Fruit fly (Drosophila melanogaster) whole organism, pupa: Measurements from ENCODE around the gene Skadu.

ENCODE experiments used
- CG10348 ChIP-seq: fragments of 200-800 bp; sonication (Bioruptor generic); IDR thresholded peaks from 2 replicates; pipeline ENCODE4 v1.3.6; 2022; ENCODE audit warnings: missing biosample characterization, missing genetic modification characterization
- CG12605 ChIP-seq: fragments of 200-800 bp; sonication (Bioruptor generic); IDR thresholded peaks from 2 replicates; pipeline ENCODE4 v1.3.6; 2022; ENCODE audit warnings: missing biosample characterization, missing genetic modification characterization
- CG13204 ChIP-seq: fragments of 200-800 bp; sonication (Bioruptor generic); optimal IDR thresholded peaks from 2 replicates; lab custom pipeline; 2018; ENCODE audit warnings: missing biosample characterization, mild to moderate bottlenecking, missing genetic modification characterization, moderate library complexity
- CG14655 ChIP-seq: fragments of 200-800 bp; sonication (Bioruptor generic); optimal IDR thresholded peaks from 3 replicates; lab custom pipeline; 2017; ENCODE audit warnings: mild to moderate bottlenecking, missing biosample characterization, missing genetic modification reagents, missing genetic modification characterization
- CG17806 ChIP-seq: fragments of 200-800 bp; sonication (Bioruptor generic); optimal IDR thresholded peaks from 2 replicates; lab custom pipeline; 2018; ENCODE audit warnings: missing biosample characterization, mild to moderate bottlenecking, missing genetic modification characterization, moderate library complexity
- CG32121 ChIP-seq: fragments of 200-800 bp; sonication (Bioruptor generic); IDR thresholded peaks from 2 replicates; pipeline ENCODE4 v1.3.6; 2022; ENCODE audit warnings: missing biosample characterization, missing genetic modification characterization
- CG34367 ChIP-seq: fragments of 200-800 bp; sonication (Bioruptor generic); optimal IDR thresholded peaks from 2 replicates; lab custom pipeline; 2018; ENCODE audit warnings: missing biosample characterization, mild to moderate bottlenecking, missing genetic modification characterization
- CG4496 ChIP-seq: fragments of 200-800 bp; sonication (Bioruptor generic); IDR thresholded peaks from 3 replicates; pipeline ENCODE4 v1.3.6; 2022; ENCODE audit warnings: missing biosample characterization, missing genetic modification characterization
- CG8159 ChIP-seq: fragments of 200-800 bp; sonication (Bioruptor generic); optimal IDR thresholded peaks from 3 replicates; lab custom pipeline; 2018; ENCODE audit warnings: missing biosample characterization, mild to moderate bottlenecking, missing genetic modification characterization, moderate library complexity
- CG8301 ChIP-seq: fragments of 200-800 bp; sonication (Bioruptor generic); optimal IDR thresholded peaks from 2 replicates; lab custom pipeline; 2018; ENCODE audit warnings: missing biosample characterization, mild to moderate bottlenecking, missing genetic modification characterization
- CG9948 ChIP-seq: fragments of 200-800 bp; sonication (Bioruptor generic); optimal IDR thresholded peaks from 2 replicates; lab custom pipeline; 2018; ENCODE audit warnings: missing biosample characterization, mild to moderate bottlenecking, missing genetic modification characterization, moderate library complexity
- D1 ChIP-seq: fragments of 200-800 bp; sonication (Bioruptor generic); optimal IDR thresholded peaks from 2 replicates; lab custom pipeline; 2018; ENCODE audit warnings: missing biosample characterization, mild to moderate bottlenecking, missing genetic modification characterization, moderate library complexity
- EcR ChIP-seq: fragments of 200-800 bp; sonication (Bioruptor generic); optimal IDR thresholded peaks from 3 replicates; lab custom pipeline; 2019; ENCODE audit warnings: missing biosample characterization, missing genetic modification characterization, mild to moderate bottlenecking, moderate library complexity, missing genetic modification reagents
- Pif1A ChIP-seq: fragments of 200-800 bp; sonication (Bioruptor generic); optimal IDR thresholded peaks from 3 replicates; lab custom pipeline; 2016; ENCODE audit warnings: missing biosample characterization, missing genetic modification characterization
- Pif1B ChIP-seq: fragments of 200-800 bp; sonication (Bioruptor generic); optimal IDR thresholded peaks from 3 replicates; lab custom pipeline; 2016; ENCODE audit warnings: missing biosample characterization, missing genetic modification characterization
- fd96Ca ChIP-seq: fragments of 200-800 bp; sonication (Bioruptor generic); IDR thresholded peaks from 3 replicates; pipeline ENCODE4 v1.3.6; 2022; ENCODE audit warnings: missing biosample characterization, missing genetic modification characterization
- gl ChIP-seq: fragments of 200-800 bp; sonication (Bioruptor generic); optimal IDR thresholded peaks from 2 replicates; lab custom pipeline; 2018; ENCODE audit warnings: missing biosample characterization, mild to moderate bottlenecking, missing genetic modification characterization

The Skadu gene

DNA sequence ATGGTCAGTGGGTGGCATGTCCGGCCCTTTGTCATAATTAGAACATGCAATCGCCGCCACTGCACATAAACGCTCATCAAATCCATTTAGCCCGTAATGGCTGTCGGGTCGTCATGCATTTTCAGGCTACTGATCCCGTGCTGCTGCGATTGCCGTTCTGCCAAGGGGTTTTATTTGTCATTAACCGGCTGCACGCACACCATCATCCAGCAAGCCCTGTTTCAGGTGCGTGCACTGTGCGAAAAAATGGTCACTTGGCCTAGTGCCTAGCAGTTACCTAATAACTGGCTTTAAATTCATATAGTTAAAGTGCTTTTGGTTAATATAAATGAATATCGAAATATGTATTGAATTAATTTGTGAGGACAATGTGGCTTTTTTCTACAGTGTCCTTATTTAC, 9.9 kb upstream of the Skadu start:
- 0 out of 3 replicates have a peak, but pooled peaks have one; percentile 20 for TF ChIP-seq fd96Ca (GFP tag; lab: Robert Waterston, UW)
- TF ChIP-seq CG14655 (GFP tag; lab: Kevin White, UChicago), result peak; percentile 42
- TF ChIP-seq CG4496 (GFP tag; lab: Robert Waterston, UW), result no peak

- TF ChIP-seq Pif1A (GFP tag; lab: Kevin White, UChicago) (no peak), CG9948 (tag; lab: Kevin White, UChicago) (no peak)
Observed at dm6 chr2L:15550072-15550471, 2.8 kb downstream of the Skadu start, which contains the start of gene CG15256. TSS of gene CG15256 (plus strand) at chr2L:15550372.

DNA sequence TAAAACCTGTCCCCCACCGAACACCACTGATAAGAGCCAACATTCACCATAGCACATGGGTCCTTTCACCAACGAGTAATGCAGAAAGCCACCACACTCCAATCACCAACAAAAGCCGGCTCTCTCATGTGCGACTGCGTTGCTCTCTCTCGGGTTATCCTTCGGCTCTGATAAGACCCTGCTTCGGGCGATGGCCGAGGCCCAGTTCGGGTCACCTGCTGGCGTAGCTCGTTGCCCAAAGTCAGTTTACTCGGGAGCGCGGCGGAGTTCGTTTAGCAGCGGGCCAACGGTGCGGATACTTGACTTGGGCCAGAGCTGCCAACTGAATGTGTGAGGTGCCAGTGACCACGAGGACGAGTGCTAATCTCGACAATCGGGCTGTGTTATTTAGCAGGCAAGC, 5.2 kb downstream of the Skadu start, which contains the start of gene kek3:
kek3 (plus strand) TSS at position 244 of the 400 bp plus-strand sequence.
- no peak for TF ChIP-seq CG4496 (GFP tag; lab: Robert Waterston, UW)
- no peak for TF ChIP-seq Pif1A (GFP tag; lab: Kevin White, UChicago)
- TF ChIP-seq CG34367 (tag; lab: Kevin White, UChicago), result no peak
- no peak for TF ChIP-seq CG12605 (GFP tag; lab: Robert Waterston, UW)
- TF ChIP-seq CG17806, result no peak
- no peak for TF ChIP-seq CG32121 (GFP tag; lab: Robert Waterston, UW)
- TF ChIP-seq fd96Ca (GFP tag; lab: Robert Waterston, UW), result no peak
- TF ChIP-seq D1 (tag; lab: Kevin White, UChicago), result no peak
- no peak for TF ChIP-seq EcR
- no peak for TF ChIP-seq CG8159 (tag; lab: Kevin White, UChicago)
- TF ChIP-seq CG14655 (GFP tag; lab: Kevin White, UChicago), result no peak
- TF ChIP-seq gl, result no peak
- TF ChIP-seq CG10348 (GFP tag; lab: Robert Waterston, UW), result no peak
- TF ChIP-seq CG8301 (tag; lab: Kevin White, UChicago), result no peak
- no peak for TF ChIP-seq Pif1B (GFP tag; lab: Kevin White, UChicago)
- no peak for TF ChIP-seq CG13204 (GFP tag; lab: Kevin White, UChicago)

DNA sequence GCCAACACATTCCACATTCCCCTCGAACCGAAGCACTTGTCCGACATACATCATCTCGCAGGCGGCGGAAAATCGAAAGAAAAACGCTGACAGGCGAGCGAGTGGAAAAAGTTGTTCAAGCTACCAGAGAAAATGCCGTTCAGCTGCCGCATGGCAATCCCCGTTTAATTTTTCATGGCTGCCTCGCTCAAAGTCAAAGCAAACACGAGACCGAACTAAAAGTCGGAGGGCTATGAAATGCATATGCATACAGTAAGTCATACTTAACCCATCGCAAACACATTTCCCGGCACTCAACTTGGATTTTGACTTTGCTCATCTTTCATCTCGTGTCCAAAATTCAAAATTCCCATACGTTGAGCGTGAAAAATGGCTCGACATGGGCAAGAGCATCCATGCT, 8.5 kb downstream of the Skadu start:
- no peak for TF ChIP-seq EcR
- TF ChIP-seq fd96Ca (GFP tag; lab: Robert Waterston, UW), result no peak
- TF ChIP-seq CG9948 (tag; lab: Kevin White, UChicago), result no peak
- TF ChIP-seq gl, result no peak
- TF ChIP-seq CG8301 (tag; lab: Kevin White, UChicago), result no peak
- TF ChIP-seq, all 21 proteins: peak for 0
